Worm (Caenorhabditis elegans): ENCODE measurements around the gene idpa-2.

DNA sequence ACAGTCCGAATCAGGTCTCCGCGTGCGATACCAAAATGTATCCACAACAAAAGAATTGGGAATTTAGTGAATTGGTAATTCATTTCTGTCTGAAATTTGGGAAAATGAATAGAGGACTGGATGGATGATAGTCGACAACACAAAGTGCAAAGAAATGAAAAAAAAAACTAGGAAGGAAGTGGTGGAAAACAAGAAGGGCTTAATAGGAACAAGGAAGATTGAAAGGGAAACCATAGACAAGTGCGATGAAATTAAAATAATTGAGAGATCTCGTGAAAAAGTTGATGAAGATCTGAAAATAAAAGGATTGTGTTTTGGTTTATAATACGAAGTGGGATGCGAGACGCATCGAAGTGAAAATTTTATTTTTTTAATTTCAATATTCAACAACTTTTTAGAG lies 1.5 kb upstream of the idpa-2 start, which contains the start of gene F07H5.7:
- no peak for TF ChIP-seq ceh-18 (tag; optimal IDR thresholded peaks at IDR 0.05)
- no peak for TF ChIP-seq nhr-11 (tag; optimal IDR thresholded peaks at IDR 0.05)
- TF ChIP-seq ama-1 (optimal IDR thresholded peaks at IDR 0.05) = no peak
- no peak for TF ChIP-seq pros-1 (tag; optimal IDR thresholded peaks at IDR 0.05)
- no peak for TF ChIP-seq K02D7.2 (tag; optimal IDR thresholded peaks at IDR 0.05)
- no peak for TF ChIP-seq unc-86 (tag; optimal IDR thresholded peaks at IDR 0.05)
- TF ChIP-seq ttx-3 (tag; optimal IDR thresholded peaks at IDR 0.05) = no peak
- TF ChIP-seq pqm-1 (tag; optimal IDR thresholded peaks at IDR 0.05) = no peak
- no peak for TF ChIP-seq syd-9 (tag; optimal IDR thresholded peaks at IDR 0.05)
- TF ChIP-seq pha-4 (tag; optimal IDR thresholded peaks at IDR 0.05) = no peak

Measured in whole organism, late embryonic.